Fruit fly (Drosophila melanogaster) whole organism, embryonic: ENCODE measurements around the gene RpS28-like.

Experiments used
- CG10366 ChIP-seq: fragments of 200-800 bp; sonication (Bioruptor generic); IDR thresholded peaks from 2 replicates; pipeline ENCODE4 v1.3.6; 2022; ENCODE audit warnings: missing biosample characterization, missing genetic modification characterization
- CG11695 ChIP-seq: fragments of 200-800 bp; sonication (Bioruptor generic); IDR thresholded peaks from 3 replicates; pipeline ENCODE4 v1.3.6; 2022; ENCODE audit warnings: missing biosample characterization, missing genetic modification characterization
- CG13624 ChIP-seq: fragments of 200-800 bp; sonication (Bioruptor generic); optimal IDR thresholded peaks from 2 replicates; lab custom pipeline; 2016; ENCODE audit warnings: missing biosample characterization, missing genetic modification characterization
- CG16779 ChIP-seq: fragments of 200-800 bp; sonication (Bioruptor generic); IDR thresholded peaks from 2 replicates; pipeline ENCODE4 v1.3.6; 2022; ENCODE audit warnings: missing biosample characterization, missing genetic modification characterization
- CG17186 ChIP-seq: fragments of 200-800 bp; sonication (Bioruptor generic); optimal IDR thresholded peaks from 3 replicates; lab custom pipeline; 2017; ENCODE audit warnings: missing biosample characterization, missing genetic modification reagents, missing genetic modification characterization
- CG17359 ChIP-seq: fragments of 200-800 bp; sonication (Bioruptor generic); optimal IDR thresholded peaks from 3 replicates; lab custom pipeline; 2018; ENCODE audit warnings: missing biosample characterization, mild to moderate bottlenecking, missing genetic modification characterization, moderate library complexity
- CG17612 ChIP-seq: fragments of 200-800 bp; sonication (Bioruptor generic); IDR thresholded peaks from 2 replicates; pipeline ENCODE4 v1.3.6; 2022; ENCODE audit warnings: missing biosample characterization, missing genetic modification characterization
- CG2199 ChIP-seq: fragments of 200-800 bp; sonication (Bioruptor generic); IDR thresholded peaks from 3 replicates; pipeline ENCODE4 v1.3.6; 2022; ENCODE audit warnings: missing biosample characterization, missing genetic modification characterization
- CG32532 ChIP-seq: fragments of 200-800 bp; sonication (Bioruptor generic); IDR thresholded peaks from 2 replicates; pipeline ENCODE4 v1.3.6; 2022; ENCODE audit warnings: missing biosample characterization, missing genetic modification characterization
- CG34376 ChIP-seq: fragments of 200-800 bp; sonication (Bioruptor generic); optimal IDR thresholded peaks from 2 replicates; lab custom pipeline; 2018; ENCODE audit warnings: missing biosample characterization, mild to moderate bottlenecking, missing genetic modification characterization
- CG7928 ChIP-seq: fragments of 200-800 bp; sonication (Bioruptor generic); optimal IDR thresholded peaks from 2 replicates; lab custom pipeline; 2017; ENCODE audit warnings: missing biosample characterization, mild to moderate bottlenecking, missing genetic modification characterization
- CG8281 ChIP-seq: fragments of 200-800 bp; sonication (Bioruptor generic); optimal IDR thresholded peaks from 2 replicates; lab custom pipeline; 2018; ENCODE audit warnings: missing biosample characterization, mild to moderate bottlenecking, missing genetic modification characterization, moderate library complexity
- CG9215 ChIP-seq: fragments of 200-800 bp; sonication (Bioruptor generic); IDR thresholded peaks from 2 replicates; pipeline ENCODE4 v1.3.6; 2022; ENCODE audit warnings: missing biosample characterization, missing genetic modification characterization
- Dbx ChIP-seq: fragments of 200-800 bp; sonication (Bioruptor generic); IDR thresholded peaks from 3 replicates; pipeline ENCODE4 v1.3.6; 2022; ENCODE audit warnings: missing biosample characterization, missing genetic modification characterization
- Deaf1 ChIP-seq: fragments of 200-800 bp; optimal IDR thresholded peaks from 3 replicates; lab custom pipeline; 2019; ENCODE audit warnings: missing biosample characterization, mild to moderate bottlenecking, missing genetic modification characterization, moderate library complexity
- Dek ChIP-seq: fragments of 200-800 bp; sonication (Bioruptor generic); optimal IDR thresholded peaks from 3 replicates; lab custom pipeline; 2019; ENCODE audit warnings: missing biosample characterization, mild to moderate bottlenecking, missing genetic modification characterization, moderate library complexity
- Dref ChIP-seq: fragments of 200-800 bp; sonication (Bioruptor generic); IDR thresholded peaks from 2 replicates; pipeline ENCODE4 v1.3.6; 2022; ENCODE audit warnings: missing biosample characterization, missing genetic modification characterization
- Ets65A ChIP-seq: fragments of 200-800 bp; sonication (Bioruptor generic); peaks from one replicate; lab custom pipeline; 2016; ENCODE audit warnings: missing biosample characterization, missing genetic modification characterization
- Ets97D ChIP-seq: fragments of 200-800 bp; sonication (Bioruptor generic); optimal IDR thresholded peaks from 3 replicates; lab custom pipeline; 2016; ENCODE audit warnings: missing biosample characterization, missing genetic modification characterization
- Hey ChIP-seq: fragments of 200-800 bp; sonication (Bioruptor generic); optimal IDR thresholded peaks from 3 replicates; lab custom pipeline; 2018; ENCODE audit warnings: missing biosample characterization, mild to moderate bottlenecking, missing genetic modification characterization
- NC2α ChIP-seq: fragments of 200-800 bp; sonication (Bioruptor generic); optimal IDR thresholded peaks from 2 replicates; lab custom pipeline; 2016; ENCODE audit warnings: missing biosample characterization, missing genetic modification characterization
- Optix ChIP-seq: fragments of 200-800 bp; sonication (Bioruptor generic); IDR thresholded peaks from 3 replicates; pipeline ENCODE4 v1.3.6; 2022; ENCODE audit warnings: missing biosample characterization, missing genetic modification characterization
- Side ChIP-seq: fragments of 200-800 bp; sonication (Bioruptor generic); optimal IDR thresholded peaks from 2 replicates; lab custom pipeline; 2016; ENCODE audit warnings: missing biosample characterization, missing genetic modification characterization
- Sry-δ ChIP-seq: fragments of 200-800 bp; sonication (Bioruptor generic); optimal IDR thresholded peaks from 2 replicates; lab custom pipeline; 2016; ENCODE audit warnings: missing biosample characterization, missing genetic modification characterization
- TFAM ChIP-seq: fragments of 200-800 bp; sonication (Bioruptor generic); optimal IDR thresholded peaks from 2 replicates; lab custom pipeline; 2017; ENCODE audit warnings: missing biosample characterization, missing genetic modification characterization, inconsistent platforms
- Trl ChIP-seq, 3 experiments: fragments of >200 bp in 2 of 3; fragments of 200-800 bp in 1 of 3; sonication (Bioruptor generic) in 1 of 3; optimal IDR thresholded peaks; 2 replicates in 1 of 3; 3 replicates in 2 of 3; lab custom pipeline; 2016 to 2017; ENCODE audit warnings: missing biosample characterization in 1 of 3, missing genetic modification characterization in 1 of 3
- Usf ChIP-seq: fragments of 200-800 bp; sonication (Bioruptor generic); optimal IDR thresholded peaks from 2 replicates; lab custom pipeline; 2017; ENCODE audit warnings: missing genotype, missing biosample characterization, missing genetic modification characterization
- ac ChIP-seq: fragments of 200-800 bp; sonication (Bioruptor generic); optimal IDR thresholded peaks from 3 replicates; lab custom pipeline; 2017; ENCODE audit warnings: missing biosample characterization, mild to moderate bottlenecking, missing genetic modification characterization
- amos ChIP-seq: fragments of 200-800 bp; sonication (Bioruptor generic); IDR thresholded peaks from 2 replicates; pipeline ENCODE4 v1.3.6; 2022; ENCODE audit warnings: missing biosample characterization, missing genetic modification characterization; ENCODE audit not compliant: partially characterized antibody
- ap ChIP-seq: fragments of 200-800 bp; sonication (Bioruptor generic); IDR thresholded peaks from 2 replicates; pipeline ENCODE4 v1.3.6; 2022; ENCODE audit warnings: missing biosample characterization, missing genetic modification characterization
- ato ChIP-seq: fragments of 200-800 bp; sonication (Bioruptor generic); IDR thresholded peaks from 2 replicates; pipeline ENCODE4 v1.3.6; 2022; ENCODE audit warnings: missing biosample characterization, missing genetic modification characterization; ENCODE audit not compliant: partially characterized antibody
- cwo ChIP-seq: fragments of 200-800 bp; sonication (Bioruptor generic); optimal IDR thresholded peaks from 3 replicates; lab custom pipeline; 2017; ENCODE audit warnings: missing biosample characterization, missing genetic modification characterization, mild to moderate bottlenecking, moderate library complexity, missing genetic modification reagents
- ftz-f1 ChIP-seq: fragments of 200-800 bp; sonication (Bioruptor generic); optimal IDR thresholded peaks from 2 replicates; lab custom pipeline; 2016; ENCODE audit warnings: missing biosample characterization, missing genetic modification characterization
- gfzf ChIP-seq: fragments of 200-800 bp; sonication (Bioruptor generic); optimal IDR thresholded peaks from 2 replicates; lab custom pipeline; 2016; ENCODE audit warnings: missing biosample characterization, mild to moderate bottlenecking, missing genetic modification characterization, moderate library complexity
- grau ChIP-seq: fragments of 200-800 bp; optimal IDR thresholded peaks from 3 replicates; lab custom pipeline; 2019; ENCODE audit warnings: missing biosample characterization, mild to moderate bottlenecking, missing genetic modification characterization, moderate library complexity
- gro ChIP-seq: fragments of 200-800 bp; sonication (Bioruptor generic); optimal IDR thresholded peaks from 2 replicates; lab custom pipeline; 2016; ENCODE audit warnings: missing biosample characterization, missing genetic modification characterization
- lov ChIP-seq, 2 experiments: fragments of 200-800 bp in 1 of 2; fragments of >200 bp in 1 of 2; sonication (Bioruptor generic) in 1 of 2; IDR thresholded peaks in 1 of 2; optimal IDR thresholded peaks in 1 of 2; 2 replicates in 1 of 2; 3 replicates in 1 of 2; pipeline versions ENCODE4 v1.3.6 to Lab custom; 2017 to 2022; ENCODE audit warnings: missing biosample characterization in 1 of 2, missing genetic modification characterization in 1 of 2
- maf-S ChIP-seq: fragments of 200-800 bp; sonication (Bioruptor generic); optimal IDR thresholded peaks from 2 replicates; lab custom pipeline; 2016; ENCODE audit warnings: missing biosample characterization, missing genetic modification characterization
- nerfin-2 ChIP-seq: fragments of 200-800 bp; sonication (Bioruptor generic); IDR thresholded peaks from 2 replicates; pipeline ENCODE4 v1.3.6; 2022; ENCODE audit warnings: missing biosample characterization, missing genetic modification characterization; ENCODE audit not compliant: partially characterized antibody
- org-1 ChIP-seq: fragments of 200-800 bp; sonication (Bioruptor generic); optimal IDR thresholded peaks from 2 replicates; lab custom pipeline; 2017; ENCODE audit warnings: missing biosample characterization, missing genetic modification characterization
- pnt ChIP-seq: fragments of 200-800 bp; sonication (Bioruptor generic); optimal IDR thresholded peaks from 3 replicates; lab custom pipeline; 2016; ENCODE audit warnings: missing biosample characterization, missing genetic modification characterization
- pzg ChIP-seq: fragments of 200-800 bp; sonication (Bioruptor generic); optimal IDR thresholded peaks from 3 replicates; lab custom pipeline; 2018; ENCODE audit warnings: missing biosample characterization, mild to moderate bottlenecking, missing genetic modification characterization, moderate library complexity
- rib ChIP-seq: fragments of 200-800 bp; sonication (Bioruptor generic); IDR thresholded peaks from 2 replicates; pipeline ENCODE4 v1.3.6; 2022; ENCODE audit warnings: missing biosample characterization, missing genetic modification characterization
- sens ChIP-seq: fragments of 200-800 bp; sonication (Bioruptor generic); peaks from one replicate; lab custom pipeline; 2016; ENCODE audit warnings: missing biosample characterization, missing genetic modification characterization
- sima ChIP-seq: fragments of 200-800 bp; sonication (Bioruptor generic); optimal IDR thresholded peaks from 2 replicates; lab custom pipeline; 2016; ENCODE audit warnings: missing biosample characterization, missing genetic modification characterization
- sqz ChIP-seq: fragments of 200-800 bp; sonication (Bioruptor generic); optimal IDR thresholded peaks from 3 replicates; lab custom pipeline; 2018; ENCODE audit warnings: missing biosample characterization, mild to moderate bottlenecking, missing genetic modification characterization
- stc ChIP-seq: fragments of 200-800 bp; sonication (Bioruptor generic); IDR thresholded peaks from 2 replicates; pipeline ENCODE4 v1.3.6; 2022; ENCODE audit warnings: missing biosample characterization, missing genetic modification characterization
- tna ChIP-seq: fragments of 200-800 bp; sonication (Bioruptor generic); IDR thresholded peaks from 2 replicates; pipeline ENCODE4 v1.3.6; 2022; ENCODE audit warnings: missing biosample characterization, missing genetic modification characterization; ENCODE audit not compliant: partially characterized antibody
- wdn ChIP-seq: fragments of 200-800 bp; sonication (Bioruptor generic); IDR thresholded peaks from 2 replicates; pipeline ENCODE4 v1.3.6; 2022; ENCODE audit warnings: missing biosample characterization, missing genetic modification characterization
- z ChIP-seq: fragments of 200-800 bp; sonication (Bioruptor generic); IDR thresholded peaks from 3 replicates; pipeline ENCODE4 v1.3.6; 2022; ENCODE audit warnings: missing biosample characterization, missing genetic modification characterization

The RpS28-like gene

DNA sequence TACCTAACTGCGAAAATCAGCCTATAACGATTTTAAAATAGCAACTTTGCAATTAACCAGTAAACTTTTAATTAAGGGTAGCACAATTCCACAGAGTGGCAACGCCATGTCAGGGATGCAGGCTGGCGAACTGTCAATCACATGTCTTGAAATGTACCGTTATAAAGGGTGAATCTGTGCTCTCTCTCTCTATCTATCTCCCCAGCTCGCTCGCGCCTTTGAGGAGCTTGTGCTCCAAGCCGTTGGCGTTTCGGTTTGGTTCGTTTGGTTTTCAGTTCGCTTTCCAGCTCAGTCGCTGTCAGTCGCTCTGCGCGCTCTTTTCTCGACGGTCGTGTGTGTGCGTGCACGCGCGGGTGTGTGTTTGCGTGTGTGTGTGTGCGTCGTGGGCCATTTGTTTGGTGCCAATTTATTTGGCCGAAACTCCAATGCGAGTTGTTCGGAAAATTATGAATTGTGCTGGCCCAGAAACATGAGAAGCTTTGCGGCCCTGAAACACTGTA lies 662 bp downstream of the RpS28-like start, which contains the start of gene numb (continued):
- TF ChIP-seq tna (GFP tag; lab: Robert Waterston, UW) (0 out of 2 replicates have a peak, but pooled peaks have one; percentile 21), Optix (GFP tag; lab: Robert Waterston, UW) (no peak), stc (GFP tag; lab: Robert Waterston, UW) (peak; percentile 16; the same call in 1 of the 2 replicates), ap (GFP tag; lab: Robert Waterston, UW) (no peak), Dek (tag; lab: Kevin White, UChicago) (no peak), maf-S (GFP tag; lab: Kevin White, UChicago) (no peak), Usf (no peak), CG32532 (GFP tag; lab: Robert Waterston, UW) (peak; percentile 39), Ets65A (GFP tag; lab: Kevin White, UChicago) (no peak), CG17359 (tag; lab: Kevin White, UChicago) (no peak), CG11695 (peak; percentile 27; the same call in 1 of the 3 replicates), wdn (GFP tag; lab: Robert Waterston, UW) (no peak), z (GFP tag; lab: Robert Waterston, UW) (peak; percentile 59; the same call in 1 of the 3 replicates), Sry-δ (GFP tag; lab: Kevin White, UChicago) (peak; percentile 2), Hey (peak; percentile 34), ato (GFP tag; lab: Robert Waterston, UW) (no peak), ac (no peak), CG8281 (tag; lab: Kevin White, UChicago) (no peak), CG9215 (GFP tag; lab: Robert Waterston, UW) (no peak), pzg (peak; percentile 43), rib (GFP tag; lab: Robert Waterston, UW) (peak; percentile 70; the same call in 1 of the 2 replicates), Ets97D (GFP tag; lab: Kevin White, UChicago) (peak; percentile 11), TFAM (GFP tag; lab: Kevin White, UChicago) (no peak), lov (optimal IDR thresholded peaks at IDR 0.05; lab: Kevin White, UChicago) (no peak), lov (GFP tag; IDR thresholded peaks at IDR 0.05; lab: Robert Waterston, UW) (peak; percentile 67; the same call in 1 of the 3 replicates), Dref (no peak), Dbx (peak; percentile 67; the same call in 1 of the 3 replicates), sima (GFP tag; lab: Kevin White, UChicago) (no peak), cwo (GFP tag; lab: Kevin White, UChicago) (no peak), CG2199 (GFP tag; lab: Robert Waterston, UW) (peak; percentile 68; the same call in 1 of the 3 replicates), Deaf1 (peak; percentile 93), CG34376 (peak; percentile 2), NC2α (GFP tag; lab: Kevin White, UChicago) (no peak), CG7928 (GFP tag; lab: Kevin White, UChicago) (peak; percentile 84), Trl (optimal IDR thresholded peaks at IDR 0.05; lab: Kevin White, UChicago) (peak; percentile 59 to 83), Trl (GFP tag; optimal IDR thresholded peaks at IDR 0.05; lab: Kevin White, UChicago) (no peak), CG17186 (GFP tag; lab: Kevin White, UChicago) (no peak), org-1 (GFP tag; lab: Kevin White, UChicago) (no peak), amos (GFP tag; lab: Robert Waterston, UW) (peak; percentile 31; the same call in 1 of the 2 replicates), nerfin-2 (no peak), CG17612 (GFP tag; lab: Robert Waterston, UW) (no peak), grau (tag; lab: Kevin White, UChicago) (peak; percentile 16), CG16779 (GFP tag; lab: Robert Waterston, UW) (peak; percentile 68; the same call in 1 of the 2 replicates), CG10366 (no peak), gro (peak; percentile 11), sqz (GFP tag; lab: Kevin White, UChicago) (no peak), gfzf (GFP tag; lab: Kevin White, UChicago) (no peak), ftz-f1 (GFP tag; lab: Kevin White, UChicago) (peak; percentile 9), pnt (GFP tag; lab: Kevin White, UChicago) (no peak), CG13624 (peak; percentile 3), sens (peak; percentile 69), Side (no peak)
